Worm (Caenorhabditis elegans): Measurements from ENCODE around the gene nhr-268.

The nhr-268 gene

ce11 chrV:15721431-15721830 lies 31.4 kb downstream of the nhr-268 start:
- TF ChIP-seq unc-62 (GFP tag; optimal IDR thresholded peaks at IDR 0.05): no peak

- TF ChIP-seq unc-62 (GFP tag; optimal IDR thresholded peaks at IDR 0.05): no peak
These were observed 31.8 kb downstream of the nhr-268 start, which contains the start of gene srh-140 for ce11 chrV:15721888-15722287. Gene srh-140, plus strand, starts transcription at chrV:15722188.

- no peak for TF ChIP-seq unc-62 (GFP tag; optimal IDR thresholded peaks at IDR 0.05)
These were observed 36.6 kb downstream of the nhr-268 start, which contains the start of the genes irld-57 and sfxn-1.3 for ce11 chrV:15726610-15727009. Gene irld-57, minus strand, starts transcription at chrV:15726710. Gene sfxn-1.3, plus strand, starts transcription at chrV:15726841.

ce11 chrV:15730459-15730858 lies 40.4 kb downstream of the nhr-268 start, which contains the start of gene Y6E2A.10:
Gene Y6E2A.10, minus strand, starts transcription at chrV:15730559.
- TF ChIP-seq unc-62 (GFP tag; optimal IDR thresholded peaks at IDR 0.05): no peak

- no peak for TF ChIP-seq unc-62 (GFP tag; optimal IDR thresholded peaks at IDR 0.05)
These were observed 42.2 kb downstream of the nhr-268 start, which contains the start of gene str-38 for ce11 chrV:15732209-15732608. Gene str-38, minus strand, starts transcription at chrV:15732309.

ce11 chrV:15733020-15733419 lies 43.0 kb downstream of the nhr-268 start:
- no peak for TF ChIP-seq unc-62 (GFP tag; optimal IDR thresholded peaks at IDR 0.05)

- no peak for TF ChIP-seq unc-62 (GFP tag; optimal IDR thresholded peaks at IDR 0.05)
These were observed 43.5 kb downstream of the nhr-268 start, which contains the start of gene T23D5.3 for ce11 chrV:15733568-15733967. Gene T23D5.3, minus strand, starts transcription at chrV:15733668.

ce11 chrV:15735720-15736119 lies 45.7 kb downstream of the nhr-268 start, which contains the start of gene str-27:
Gene str-27, minus strand, starts transcription at chrV:15735820.
- TF ChIP-seq unc-62 (GFP tag; optimal IDR thresholded peaks at IDR 0.05): no peak
